Fruit fly (Drosophila melanogaster) whole organism, embryonic: ENCODE measurements around the gene CG43799.

ENCODE experiments used
- Bdp1 ChIP-seq: fragments of 200-800 bp; sonication (Bioruptor generic); optimal IDR thresholded peaks from 3 replicates; lab custom pipeline; 2016; ENCODE audit warnings: missing biosample characterization, missing genetic modification characterization
- Blimp-1 ChIP-seq: fragments of 200-800 bp; sonication (Bioruptor generic); optimal IDR thresholded peaks from 3 replicates; lab custom pipeline; 2018; ENCODE audit warnings: missing biosample characterization, missing genetic modification characterization, mild to moderate bottlenecking, moderate library complexity, missing genetic modification reagents
- CG10565 ChIP-seq: fragments of 200-800 bp; sonication (Bioruptor generic); optimal IDR thresholded peaks from 3 replicates; lab custom pipeline; 2016; ENCODE audit warnings: missing biosample characterization, mild to moderate bottlenecking, missing genetic modification characterization
- CG10979 ChIP-seq: fragments of 200-800 bp; sonication (Bioruptor generic); optimal IDR thresholded peaks from 2 replicates; lab custom pipeline; 2018; ENCODE audit warnings: missing biosample characterization, mild to moderate bottlenecking, missing genetic modification characterization, moderate library complexity
- CG12155 ChIP-seq: fragments of 200-800 bp; sonication (Bioruptor generic); optimal IDR thresholded peaks from 3 replicates; lab custom pipeline; 2016; ENCODE audit warnings: missing biosample characterization, missing genetic modification characterization
- CG13123 ChIP-seq: fragments of 200-800 bp; sonication (Bioruptor generic); optimal IDR thresholded peaks from 2 replicates; lab custom pipeline; 2016; ENCODE audit warnings: missing biosample characterization, missing genetic modification characterization
- CG15514 ChIP-seq: fragments of 200-800 bp; sonication (Bioruptor generic); optimal IDR thresholded peaks from 3 replicates; lab custom pipeline; 2017; ENCODE audit warnings: missing biosample characterization, missing genetic modification characterization, mild to moderate bottlenecking, moderate library complexity, missing genetic modification reagents
- CG16779 ChIP-seq: fragments of 200-800 bp; sonication (Bioruptor generic); IDR thresholded peaks from 2 replicates; pipeline ENCODE4 v1.3.6; 2022; ENCODE audit warnings: missing biosample characterization, missing genetic modification characterization
- CG17359 ChIP-seq: fragments of 200-800 bp; sonication (Bioruptor generic); optimal IDR thresholded peaks from 3 replicates; lab custom pipeline; 2018; ENCODE audit warnings: missing biosample characterization, mild to moderate bottlenecking, missing genetic modification characterization, moderate library complexity
- CG1792 ChIP-seq: fragments of 200-800 bp; sonication (Bioruptor generic); optimal IDR thresholded peaks from 2 replicates; lab custom pipeline; 2016; ENCODE audit warnings: missing biosample characterization, missing genetic modification characterization
- CG18011 ChIP-seq: fragments of 200-800 bp; sonication (Bioruptor generic); optimal IDR thresholded peaks from 2 replicates; lab custom pipeline; 2017; ENCODE audit warnings: missing biosample characterization, missing genetic modification characterization, mild to moderate bottlenecking, moderate library complexity, missing genotype
- CG2129 ChIP-seq: fragments of 200-800 bp; sonication (Bioruptor generic); IDR thresholded peaks from 2 replicates; pipeline ENCODE4 v1.3.6; 2022; ENCODE audit warnings: missing biosample characterization, missing genetic modification characterization; ENCODE audit not compliant: partially characterized antibody
- CG32767 ChIP-seq: fragments of 200-800 bp; sonication (Bioruptor generic); IDR thresholded peaks from 2 replicates; pipeline ENCODE4 v1.3.6; 2022; ENCODE audit warnings: missing biosample characterization, missing genetic modification characterization
- CG34422 ChIP-seq: fragments of 200-800 bp; sonication (Bioruptor generic); IDR thresholded peaks from 3 replicates; pipeline ENCODE4 v1.3.6; 2022; ENCODE audit warnings: missing biosample characterization, missing genetic modification characterization
- CG43689 ChIP-seq: fragments of 200-800 bp; sonication (Bioruptor generic); IDR thresholded peaks from 2 replicates; pipeline ENCODE4 v1.3.6; 2022; ENCODE audit warnings: missing biosample characterization, missing genetic modification characterization
- CG4617 ChIP-seq: fragments of 200-800 bp; sonication (Bioruptor generic); optimal IDR thresholded peaks from 3 replicates; lab custom pipeline; 2016; ENCODE audit warnings: missing biosample characterization, missing genetic modification characterization, borderline replicate concordance
- CG4730 ChIP-seq: fragments of 200-800 bp; sonication (Bioruptor generic); IDR thresholded peaks from 2 replicates; pipeline ENCODE4 v1.3.6; 2022; ENCODE audit warnings: missing biosample characterization, missing genetic modification characterization
- CG8089 ChIP-seq: fragments of 200-800 bp; sonication (Bioruptor generic); optimal IDR thresholded peaks from 3 replicates; lab custom pipeline; 2016; ENCODE audit warnings: missing biosample characterization, missing genetic modification characterization
- CG8359 ChIP-seq: fragments of 200-800 bp; sonication (Bioruptor generic); optimal IDR thresholded peaks from 2 replicates; lab custom pipeline; 2017; ENCODE audit warnings: missing biosample characterization, mild to moderate bottlenecking, missing genetic modification characterization, borderline replicate concordance
- CG9797 ChIP-seq: fragments of 200-800 bp; sonication (Bioruptor generic); optimal IDR thresholded peaks from 3 replicates; lab custom pipeline; 2018; ENCODE audit warnings: missing biosample characterization, mild to moderate bottlenecking, missing genetic modification characterization
- Dek ChIP-seq: fragments of 200-800 bp; sonication (Bioruptor generic); optimal IDR thresholded peaks from 3 replicates; lab custom pipeline; 2019; ENCODE audit warnings: missing biosample characterization, mild to moderate bottlenecking, missing genetic modification characterization, moderate library complexity
- Dfd ChIP-seq, 2 experiments: fragments of >200 bp; optimal IDR thresholded peaks; 2 replicates each; lab custom pipeline; 2017; ENCODE audit warnings: missing biosample characterization in 2 of 2, missing genetic modification characterization in 2 of 2
- Doc3 ChIP-seq: fragments of 200-800 bp; sonication (Bioruptor generic); IDR thresholded peaks from 3 replicates; pipeline ENCODE4 v1.3.6; 2022; ENCODE audit warnings: missing biosample characterization, missing genetic modification characterization; ENCODE audit not compliant: partially characterized antibody
- Dp ChIP-seq: fragments of 200-800 bp; sonication (Bioruptor generic); optimal IDR thresholded peaks from 2 replicates; lab custom pipeline; 2018; ENCODE audit warnings: missing biosample characterization, mild to moderate bottlenecking, missing genetic modification characterization, moderate library complexity
- NK7.1 ChIP-seq: fragments of 200-800 bp; sonication (Bioruptor generic); optimal IDR thresholded peaks from 3 replicates; lab custom pipeline; 2016; ENCODE audit warnings: missing biosample characterization, missing genetic modification characterization
- Rx ChIP-seq: fragments of 200-800 bp; sonication (Bioruptor generic); IDR thresholded peaks from 2 replicates; pipeline ENCODE4 v1.3.6; 2022; ENCODE audit warnings: missing biosample characterization, missing genetic modification characterization
- Tbp ChIP-seq: fragments of >200 bp; optimal IDR thresholded peaks from 2 replicates; lab custom pipeline; 2018; ENCODE audit warnings: missing biosample characterization, missing genetic modification characterization
- ash1 ChIP-seq: fragments of 200-800 bp; sonication (Bioruptor generic); optimal IDR thresholded peaks from 2 replicates; lab custom pipeline; 2018; ENCODE audit warnings: missing biosample characterization, mild to moderate bottlenecking, missing genetic modification characterization
- az2 ChIP-seq: fragments of 200-800 bp; sonication (Bioruptor generic); optimal IDR thresholded peaks from 3 replicates; lab custom pipeline; 2016; ENCODE audit warnings: missing biosample characterization, missing genetic modification characterization
- crc ChIP-seq: fragments of 200-800 bp; sonication (Bioruptor generic); optimal IDR thresholded peaks from 2 replicates; lab custom pipeline; 2016; ENCODE audit warnings: missing biosample characterization, missing genetic modification characterization
- danr ChIP-seq: fragments of 200-800 bp; sonication (Bioruptor generic); IDR thresholded peaks from 2 replicates; pipeline ENCODE4 v1.3.6; 2022; ENCODE audit warnings: missing biosample characterization, missing genetic modification characterization
- dati ChIP-seq: fragments of 200-800 bp; sonication (Bioruptor generic); IDR thresholded peaks from 2 replicates; pipeline ENCODE4 v1.3.6; 2022; ENCODE audit warnings: missing biosample characterization, missing genetic modification characterization
- ewg ChIP-seq: fragments of 200-800 bp; sonication (Bioruptor generic); optimal IDR thresholded peaks from 3 replicates; lab custom pipeline; 2017; ENCODE audit warnings: mild to moderate bottlenecking, missing biosample characterization, missing genetic modification reagents, missing genetic modification characterization
- fru ChIP-seq: fragments of >200 bp; optimal IDR thresholded peaks from 2 replicates; lab custom pipeline; 2017
- gcm2 ChIP-seq: fragments of 200-800 bp; sonication (Bioruptor generic); optimal IDR thresholded peaks from 2 replicates; lab custom pipeline; 2016; ENCODE audit warnings: missing biosample characterization, missing genetic modification characterization
- gro ChIP-seq: fragments of 200-800 bp; sonication (Bioruptor generic); optimal IDR thresholded peaks from 2 replicates; lab custom pipeline; 2016; ENCODE audit warnings: missing biosample characterization, missing genetic modification characterization
- ham ChIP-seq: fragments of 200-800 bp; sonication (Bioruptor generic); IDR thresholded peaks from 2 replicates; pipeline ENCODE4 v1.3.6; 2022; ENCODE audit warnings: missing biosample characterization, missing genetic modification characterization
- lola ChIP-seq, 3 experiments: fragments of >200 bp in 2 of 3; fragments of 200-800 bp in 1 of 3; sonication (Bioruptor generic) in 1 of 3; optimal IDR thresholded peaks; 2 replicates each; lab custom pipeline; 2017 to 2019; ENCODE audit warnings: missing biosample characterization in 3 of 3, missing genetic modification characterization in 3 of 3, mild to moderate bottlenecking in 1 of 3, moderate library complexity in 1 of 3
- luna ChIP-seq: fragments of 200-800 bp; sonication (Bioruptor generic); optimal IDR thresholded peaks from 2 replicates; lab custom pipeline; 2016; ENCODE audit warnings: missing biosample characterization, missing genetic modification characterization
- mam ChIP-seq: fragments of 200-800 bp; sonication (Bioruptor generic); optimal IDR thresholded peaks from 3 replicates; lab custom pipeline; 2016; ENCODE audit warnings: missing biosample characterization, missing genetic modification characterization
- nom ChIP-seq: fragments of 200-800 bp; sonication (Bioruptor generic); optimal IDR thresholded peaks from 2 replicates; lab custom pipeline; 2017; ENCODE audit warnings: missing biosample characterization, missing genetic modification characterization, mild to moderate bottlenecking, moderate library complexity, missing genetic modification reagents
- oc ChIP-seq: fragments of 200-800 bp; sonication (Bioruptor generic); optimal IDR thresholded peaks from 2 replicates; lab custom pipeline; 2018; ENCODE audit warnings: missing biosample characterization, mild to moderate bottlenecking, missing genetic modification characterization, moderate library complexity
- p53 ChIP-seq: fragments of 200-800 bp; sonication (Bioruptor generic); optimal IDR thresholded peaks from 2 replicates; lab custom pipeline; 2016; ENCODE audit warnings: missing biosample characterization, missing genetic modification characterization
- row ChIP-seq: fragments of 200-800 bp; sonication (Bioruptor generic); IDR thresholded peaks from 3 replicates; pipeline ENCODE4 v1.3.6; 2022; ENCODE audit warnings: missing biosample characterization, missing genetic modification characterization
- seq ChIP-seq: fragments of 200-800 bp; sonication (Bioruptor generic); IDR thresholded peaks from 2 replicates; pipeline ENCODE4 v1.3.6; 2022; ENCODE audit warnings: missing biosample characterization, missing genetic modification characterization
- slou ChIP-seq: fragments of 200-800 bp; sonication (Bioruptor generic); optimal IDR thresholded peaks from 3 replicates; lab custom pipeline; 2016; ENCODE audit warnings: missing biosample characterization, missing genetic modification characterization
- tup ChIP-seq: fragments of 200-800 bp; sonication (Bioruptor generic); optimal IDR thresholded peaks from 2 replicates; lab custom pipeline; 2016; ENCODE audit warnings: missing biosample characterization, mild to moderate bottlenecking, missing genetic modification characterization, moderate library complexity
- tx ChIP-seq: fragments of 200-800 bp; sonication (Bioruptor generic); optimal IDR thresholded peaks from 2 replicates; lab custom pipeline; 2016; ENCODE audit warnings: missing biosample characterization, missing genetic modification characterization
- unc-4 ChIP-seq: fragments of 200-800 bp; sonication (Bioruptor generic); IDR thresholded peaks from 2 replicates; pipeline ENCODE4 v1.3.6; 2022; ENCODE audit warnings: missing biosample characterization, missing genetic modification characterization; ENCODE audit not compliant: partially characterized antibody
- vfl ChIP-seq: fragments of 200-800 bp; sonication (Bioruptor generic); optimal IDR thresholded peaks from 2 replicates; lab custom pipeline; 2016; ENCODE audit warnings: missing biosample characterization, missing genetic modification characterization

CG43799 gene

DNA sequence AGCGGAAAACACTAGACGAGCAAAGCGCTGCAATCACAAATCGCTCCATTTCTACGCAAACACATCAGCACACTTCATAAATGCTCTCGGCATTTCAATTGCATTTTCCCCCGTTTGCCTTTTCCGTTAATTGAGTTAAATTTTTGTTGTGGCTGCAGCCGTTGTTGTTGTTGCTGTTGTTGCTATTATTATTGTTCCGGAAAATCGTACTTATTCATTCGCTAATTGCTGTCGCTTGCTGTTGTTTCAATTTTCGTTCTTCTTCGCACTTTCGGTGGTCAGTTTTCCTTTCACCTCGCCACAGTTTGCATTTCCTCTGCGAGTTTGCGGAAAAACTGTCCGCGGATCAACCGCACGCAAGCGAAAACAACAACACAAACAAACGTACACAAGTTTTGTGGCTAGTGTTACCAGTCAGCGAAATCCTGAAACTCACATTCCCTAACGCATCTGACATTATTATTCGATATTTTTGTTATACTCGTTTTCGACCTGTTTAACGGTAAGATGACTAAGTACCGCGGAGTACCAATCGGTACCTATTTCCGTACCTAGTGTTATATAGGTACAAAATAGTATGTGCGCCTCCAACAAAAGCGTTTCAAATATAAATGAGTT is 7.8 kb upstream of the CG43799 start, which contains the start of gene CG13784 (continued):
- TF ChIP-seq CG4730 (GFP tag; lab: Robert Waterston, UW) (no peak), ewg (GFP tag; lab: Kevin White, UChicago) (no peak), CG17359 (tag; lab: Kevin White, UChicago) (peak; percentile 14), nom (peak; percentile 59), CG8089 (no peak), Doc3 (GFP tag; lab: Robert Waterston, UW) (no peak), crc (GFP tag; lab: Kevin White, UChicago) (no peak), mam (peak; percentile 13), CG18011 (GFP tag; lab: Kevin White, UChicago) (peak; percentile 0), tx (GFP tag; lab: Kevin White, UChicago) (no peak), CG34422 (GFP tag; lab: Robert Waterston, UW) (peak; percentile 67; the same call in 1 of the 3 replicates), fru (no peak), ash1 (GFP tag; lab: Kevin White, UChicago) (peak; percentile 41), CG12155 (no peak), CG10979 (tag; lab: Kevin White, UChicago) (peak; percentile 27), dati (GFP tag; lab: Robert Waterston, UW) (no peak), Bdp1 (GFP tag; lab: Kevin White, UChicago) (peak; percentile 1), CG2129 (GFP tag; lab: Robert Waterston, UW) (no peak), CG15514 (GFP tag; lab: Kevin White, UChicago) (peak; percentile 78), vfl (GFP tag; lab: Kevin White, UChicago) (peak; percentile 7), CG13123 (GFP tag; lab: Kevin White, UChicago) (no peak), danr (GFP tag; lab: Robert Waterston, UW) (no peak), Dek (tag; lab: Kevin White, UChicago) (peak; percentile 69), Tbp (GFP tag; lab: Kevin White, UChicago) (peak; percentile 60), CG1792 (GFP tag; lab: Kevin White, UChicago) (no peak), NK7.1 (no peak), Dp (peak; percentile 42), Blimp-1 (GFP tag; lab: Kevin White, UChicago) (peak; percentile 36), CG43689 (GFP tag; lab: Robert Waterston, UW) (no peak), unc-4 (peak; percentile 58), CG9797 (GFP tag; lab: Kevin White, UChicago) (peak; percentile 92), p53 (GFP tag; lab: Kevin White, UChicago) (peak; percentile 38), gro (GFP tag; lab: Kevin White, UChicago) (peak; percentile 49), row (GFP tag; lab: Robert Waterston, UW) (peak; percentile 91), Dfd (GFP tag; optimal IDR thresholded peaks at IDR 0.05; lab: Kevin White, UChicago) (no peak), CG10565 (GFP tag; lab: Kevin White, UChicago) (no peak), CG8359 (GFP tag; lab: Kevin White, UChicago) (peak; percentile 19), oc (tag; lab: Kevin White, UChicago) (peak; percentile 25), ham (no peak), CG16779 (no peak), slou (GFP tag; lab: Kevin White, UChicago) (no peak), gcm2 (GFP tag; lab: Kevin White, UChicago) (no peak), CG32767 (GFP tag; lab: Robert Waterston, UW) (peak; percentile 39; the same call in 1 of the 2 replicates), Rx (GFP tag; lab: Robert Waterston, UW) (no peak), luna (no peak), az2 (GFP tag; lab: Kevin White, UChicago) (no peak), seq (peak; percentile 35; the same call in 1 of the 2 replicates), tup (no peak), lola (GFP tag; optimal IDR thresholded peaks at IDR 0.05; lab: Kevin White, UChicago) (peak in 1 of 3 experiments; percentile 94), CG4617 (GFP tag; lab: Kevin White, UChicago) (no peak)
